Worm (Caenorhabditis elegans): Measurements from ENCODE around the gene C16A11.4.

DNA sequence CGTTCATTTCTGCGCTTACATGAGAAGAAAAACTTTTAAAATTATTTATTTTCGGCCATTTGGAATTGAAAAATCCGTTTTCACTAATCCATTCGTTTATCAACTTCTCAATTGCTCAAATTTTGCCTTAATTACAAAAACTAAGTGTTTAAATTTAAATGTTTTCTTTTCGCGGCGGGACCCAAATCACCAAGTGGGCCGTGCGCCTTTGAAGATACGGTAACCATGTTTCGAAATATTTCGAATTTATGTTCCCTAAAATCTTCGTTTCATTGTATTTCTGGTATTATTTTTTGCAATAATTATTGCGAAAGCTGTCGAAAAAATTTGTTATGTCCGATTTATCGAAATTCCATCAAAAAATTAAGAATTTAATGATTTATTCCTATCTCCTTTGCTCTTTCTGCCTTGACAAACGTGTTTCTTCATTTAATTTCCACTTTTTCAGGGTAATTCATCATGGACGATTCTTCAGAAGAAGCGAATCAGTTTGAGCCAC, at the start of gene C16A11.4:
- TF ChIP-seq klf-2 (GFP tag; conservative IDR thresholded peaks at IDR 0.05) = no peak
- TF ChIP-seq med-1 (GFP tag; optimal IDR thresholded peaks at IDR 0.05; ENCODE audit: insufficient read depth) = no peak
- no peak for TF ChIP-seq tab-1 (GFP tag; IDR thresholded peaks at IDR 0.05)
- no peak for TF ChIP-seq ztf-29 (GFP tag; IDR thresholded peaks at IDR 0.05)
- TF ChIP-seq ref-1 (GFP tag; conservative IDR thresholded peaks at IDR 0.05) = no peak

Data from whole organism, midembryonic.